Worm (Caenorhabditis elegans): ENCODE results near the gene nhr-232.

- TF ChIP-seq T22C8.4 (GFP tag; IDR thresholded peaks at IDR 0.05) (no peak), med-1 (GFP tag; optimal IDR thresholded peaks at IDR 0.05; ENCODE audit: insufficient read depth) (no peak), ref-1 (GFP tag; conservative IDR thresholded peaks at IDR 0.05) (no peak), tab-1 (GFP tag; IDR thresholded peaks at IDR 0.05) (no peak)
Measured at ce11 chrV:10281374-10281773, 25.4 kb downstream of the nhr-232 start, which contains the start of gene lys-2.

Measured in whole organism, midembryonic.